Worm (Caenorhabditis elegans) whole organism, L4/young adult: Measurements from ENCODE around the gene srx-64.

Experiments used
- W03F9.2 ChIP-seq: fragments of 150-350 bp; optimal IDR thresholded peaks from 2 replicates; lab custom pipeline; 2014; ENCODE audit warnings: missing biosample characterization, missing genetic modification characterization
- dao-5 ChIP-seq: sonication (generic microtip); optimal IDR thresholded peaks from 2 replicates; lab custom pipeline; 2016; ENCODE audit warnings: missing genotype, missing genetic modification characterization, moderate library complexity, missing compliant biosample characterization
- him-1 ChIP-seq: sonication (generic microtip); optimal IDR thresholded peaks from 2 replicates; lab custom pipeline; 2016; ENCODE audit warnings: missing genotype, missing genetic modification reagents, missing genetic modification characterization, missing compliant biosample characterization

Gene srx-64

ce11 chrV:3929099-3929498, at the start of gene srx-64:
srx-64 (plus strand) TSS chrV:3929399.
- TF ChIP-seq him-1 (tag; lab: Kevin White, UChicago) (no peak), W03F9.2 (tag; lab: Kevin White, UChicago) (no peak), dao-5 (tag; lab: Kevin White, UChicago) (no peak)

ce11 chrV:3884550-3884949, 44.6 kb upstream of the srx-64 start:
- TF ChIP-seq him-1 (tag; lab: Kevin White, UChicago) (no peak), dao-5 (tag; lab: Kevin White, UChicago) (no peak), W03F9.2 (tag; lab: Kevin White, UChicago) (no peak)

- TF ChIP-seq W03F9.2 (tag; lab: Kevin White, UChicago) (no peak), dao-5 (tag; lab: Kevin White, UChicago) (no peak), him-1 (tag; lab: Kevin White, UChicago) (no peak)
Observed at ce11 chrV:3886104-3886503, 43.1 kb upstream of the srx-64 start, which contains the start of gene nhr-124. nhr-124 (minus strand) TSS chrV:3886204.

ce11 chrV:3889113-3889512, 40.1 kb upstream of the srx-64 start, which contains the start of gene C17E7.13:
C17E7.13 (minus strand) TSS chrV:3889288.
- TF ChIP-seq him-1 (tag; lab: Kevin White, UChicago) (no peak), W03F9.2 (tag; lab: Kevin White, UChicago) (no peak), dao-5 (tag; lab: Kevin White, UChicago) (no peak)

ce11 chrV:3890761-3891160, 38.4 kb upstream of the srx-64 start, which contains the start of gene C17E7.9:
C17E7.9 (minus strand) TSS chrV:3890861.
- no peak for TF ChIP-seq him-1 (tag; lab: Kevin White, UChicago)
- no peak for TF ChIP-seq dao-5 (tag; lab: Kevin White, UChicago)
- no peak for TF ChIP-seq W03F9.2 (tag; lab: Kevin White, UChicago)

- TF ChIP-seq dao-5 (tag; lab: Kevin White, UChicago), result no peak
- no peak for TF ChIP-seq W03F9.2 (tag; lab: Kevin White, UChicago)
- TF ChIP-seq him-1 (tag; lab: Kevin White, UChicago), result no peak
Observed at ce11 chrV:3891919-3892318, 37.3 kb upstream of the srx-64 start, which contains the start of gene C17E7.12. C17E7.12 (minus strand) TSS chrV:3892019.

- TF ChIP-seq him-1 (tag; lab: Kevin White, UChicago) (no peak), W03F9.2 (tag; lab: Kevin White, UChicago) (no peak), dao-5 (tag; lab: Kevin White, UChicago) (no peak)
Observed at ce11 chrV:3892361-3892904, 36.8 kb upstream of the srx-64 start, which contains the start of gene C17E7.4. C17E7.4 (plus strand) TSS chrV:3892854.

- TF ChIP-seq W03F9.2 (tag; lab: Kevin White, UChicago) (no peak), dao-5 (tag; lab: Kevin White, UChicago) (no peak), him-1 (tag; lab: Kevin White, UChicago) (no peak)
Observed at ce11 chrV:3894661-3895060, 34.5 kb upstream of the srx-64 start, which contains the start of gene sre-9. sre-9 (plus strand) TSS chrV:3894961.

ce11 chrV:3896018-3896417, 33.2 kb upstream of the srx-64 start:
- TF ChIP-seq W03F9.2 (tag; lab: Kevin White, UChicago), result no peak
- TF ChIP-seq him-1 (tag; lab: Kevin White, UChicago), result no peak
- no peak for TF ChIP-seq dao-5 (tag; lab: Kevin White, UChicago)

- no peak for TF ChIP-seq him-1 (tag; lab: Kevin White, UChicago)
- TF ChIP-seq W03F9.2 (tag; lab: Kevin White, UChicago), result no peak
Observed at ce11 chrV:3900102-3900501, 29.1 kb upstream of the srx-64 start, which contains the start of gene irld-22. irld-22 (minus strand) TSS chrV:3900202.

ce11 chrV:3902458-3903157, 26.6 kb upstream of the srx-64 start, which contains the start of the genes str-229 and srh-190:
str-229 (minus strand) TSS chrV:3902558.
srh-190 (plus strand) TSS chrV:3903107.
- no peak for TF ChIP-seq him-1 (tag; lab: Kevin White, UChicago)
- TF ChIP-seq dao-5 (tag; lab: Kevin White, UChicago), result no peak
- TF ChIP-seq W03F9.2 (tag; lab: Kevin White, UChicago), result no peak

ce11 chrV:3903424-3903823, 25.8 kb upstream of the srx-64 start:
- TF ChIP-seq W03F9.2 (tag; lab: Kevin White, UChicago), result no peak
- TF ChIP-seq dao-5 (tag; lab: Kevin White, UChicago), result no peak
- no peak for TF ChIP-seq him-1 (tag; lab: Kevin White, UChicago)

ce11 chrV:3905841-3906240, 23.4 kb upstream of the srx-64 start, which contains the start of gene nhr-156:
nhr-156 (plus strand) TSS chrV:3906106.
- TF ChIP-seq dao-5 (tag; lab: Kevin White, UChicago) (no peak), W03F9.2 (tag; lab: Kevin White, UChicago) (no peak), him-1 (tag; lab: Kevin White, UChicago) (no peak)
